Fruit fly (Drosophila melanogaster): ENCODE data around the gene CG17350.

DNA sequence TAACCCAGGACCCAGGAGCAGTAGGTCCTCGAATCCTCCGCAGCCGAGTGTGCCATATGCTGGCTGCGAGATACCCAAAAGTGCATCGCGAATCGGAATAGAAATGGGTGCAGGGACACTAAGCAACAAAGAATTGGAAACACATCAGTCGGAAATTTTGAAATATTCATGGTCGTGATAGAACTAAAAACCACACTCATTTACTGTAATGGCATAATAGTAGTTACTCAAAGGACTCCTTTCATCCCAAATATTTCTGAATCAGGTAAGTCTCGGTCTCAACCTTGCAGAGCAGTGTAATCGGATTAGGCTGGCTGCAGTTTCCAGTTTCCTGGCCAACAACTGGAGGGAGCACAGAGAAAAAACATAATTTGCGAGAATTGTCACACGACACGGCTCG lies 4.6 kb upstream of the CG17350 start:
- TF ChIP-seq bab2 (GFP tag; optimal IDR thresholded peaks at IDR 0.05) = no peak
- no peak for TF ChIP-seq Dll (GFP tag; IDR thresholded peaks at IDR 0.05; ENCODE audit: partially characterized antibody)
- no peak for TF ChIP-seq Myb (GFP tag; optimal IDR thresholded peaks at IDR 0.05)
- no peak for TF ChIP-seq MBD-R2 (GFP tag; IDR thresholded peaks at IDR 0.05)
- no peak for TF ChIP-seq unc-4 (GFP tag; IDR thresholded peaks at IDR 0.05; ENCODE audit: partially characterized antibody)
- TF ChIP-seq CG3065 (GFP tag; optimal IDR thresholded peaks at IDR 0.05) = no peak
- TF ChIP-seq lilli (GFP tag; optimal IDR thresholded peaks at IDR 0.05) = no peak
- no peak for TF ChIP-seq zen2 (GFP tag; IDR thresholded peaks at IDR 0.05; ENCODE audit: partially characterized antibody)
- TF ChIP-seq dm (GFP tag; optimal IDR thresholded peaks at IDR 0.05) = no peak
- TF ChIP-seq CG3847 (GFP tag; IDR thresholded peaks at IDR 0.05) = no peak
- TF ChIP-seq CG12104 (GFP tag; optimal IDR thresholded peaks at IDR 0.05) = no peak
- TF ChIP-seq Hr51 (GFP tag; optimal IDR thresholded peaks at IDR 0.05) = no peak
- TF ChIP-seq bbx (GFP tag; IDR thresholded peaks at IDR 0.05; ENCODE audit: partially characterized antibody) = no peak
- no peak for TF ChIP-seq fru (optimal IDR thresholded peaks at IDR 0.05)
